Worm (Caenorhabditis elegans) whole organism, mixed stage, embryonic: ENCODE results near the gene ugt-9.

Source experiments
- M03D4.4 ChIP-seq: sonication (generic microtip); optimal IDR thresholded peaks from 2 replicates; lab custom pipeline; 2017; ENCODE audit warnings: mild to moderate bottlenecking, missing genetic modification characterization, missing compliant biosample characterization
- bed-3 ChIP-seq: fragments of 200-800 bp; sonication (Bioruptor generic); optimal IDR thresholded peaks from 3 replicates; lab custom pipeline; 2018; ENCODE audit warnings: mild to moderate bottlenecking, missing genetic modification characterization, moderate library complexity, missing compliant biosample characterization
- ceh-43 ChIP-seq: fragments of 200-800 bp; sonication (Bioruptor generic); optimal IDR thresholded peaks from 2 replicates; lab custom pipeline; 2018; ENCODE audit warnings: mild to moderate bottlenecking, missing genetic modification characterization, moderate library complexity, missing compliant biosample characterization
- ceh-83 ChIP-seq: fragments of 200-800 bp; sonication (Bioruptor generic); optimal IDR thresholded peaks from 2 replicates; lab custom pipeline; 2018; ENCODE audit warnings: mild to moderate bottlenecking, missing genetic modification characterization, missing compliant biosample characterization
- ces-1 ChIP-seq: fragments of 150-350 bp; optimal IDR thresholded peaks from 2 replicates; lab custom pipeline; 2014; ENCODE audit warnings: missing biosample characterization, missing genetic modification reagents, missing genetic modification characterization
- cnd-1 ChIP-seq: fragments of 200-800 bp; sonication (Bioruptor generic); optimal IDR thresholded peaks from 2 replicates; lab custom pipeline; 2018; ENCODE audit warnings: mild to moderate bottlenecking, missing genetic modification characterization, missing compliant biosample characterization
- drap-1 ChIP-seq: fragments of 200-800 bp; sonication (Bioruptor generic); optimal IDR thresholded peaks from 3 replicates; lab custom pipeline; 2018; ENCODE audit warnings: mild to moderate bottlenecking, missing genetic modification characterization, missing compliant biosample characterization
- elt-1 ChIP-seq: sonication (generic microtip); optimal IDR thresholded peaks from 2 replicates; lab custom pipeline; 2017; ENCODE audit warnings: missing genetic modification characterization, mild to moderate bottlenecking, missing compliant biosample characterization, antibody characterized with exemption, moderate library complexity, borderline replicate concordance; ENCODE audit not compliant: insufficient read depth
- flh-1 ChIP-seq: fragments of 200-800 bp; sonication (Bioruptor generic); optimal IDR thresholded peaks from 2 replicates; lab custom pipeline; 2018; ENCODE audit warnings: mild to moderate bottlenecking, missing genetic modification characterization, moderate library complexity, missing compliant biosample characterization
- ham-2 ChIP-seq: fragments of 200-800 bp; sonication (Bioruptor generic); optimal IDR thresholded peaks from 2 replicates; lab custom pipeline; 2018; ENCODE audit warnings: mild to moderate bottlenecking, missing genetic modification characterization, missing compliant biosample characterization
- hlh-1 ChIP-seq: fragments of 150-350 bp; optimal IDR thresholded peaks from 2 replicates; lab custom pipeline; 2014; ENCODE audit warnings: missing biosample characterization, missing genetic modification reagents, missing genetic modification characterization
- lin-13 ChIP-seq: fragments of 150-350 bp; optimal IDR thresholded peaks from 2 replicates; lab custom pipeline; 2014; ENCODE audit warnings: missing biosample characterization, missing genetic modification characterization
- lin-32 ChIP-seq: fragments of 200-800 bp; sonication (Bioruptor generic); optimal IDR thresholded peaks from 2 replicates; lab custom pipeline; 2018; ENCODE audit warnings: mild to moderate bottlenecking, missing genetic modification characterization, missing compliant biosample characterization
- mab-5 ChIP-seq: fragments of 150-350 bp; optimal IDR thresholded peaks from 2 replicates; lab custom pipeline; 2014; ENCODE audit warnings: missing biosample characterization, missing genetic modification characterization
- mep-1 ChIP-seq: fragments of 150-350 bp; optimal IDR thresholded peaks from 2 replicates; lab custom pipeline; 2017; ENCODE audit warnings: missing biosample characterization, missing genetic modification reagents, missing genetic modification characterization, inconsistent platforms
- mls-2 ChIP-seq: sonication (generic microtip); optimal IDR thresholded peaks from 2 replicates; lab custom pipeline; 2016; ENCODE audit warnings: mild to moderate bottlenecking, missing genetic modification characterization, moderate library complexity, missing compliant biosample characterization
- nhr-12 ChIP-seq: fragments of 150-350 bp; optimal IDR thresholded peaks from 2 replicates; lab custom pipeline; 2014; ENCODE audit warnings: missing biosample characterization, missing genetic modification characterization
- nhr-2 ChIP-seq: fragments of 150-350 bp; optimal IDR thresholded peaks from 2 replicates; lab custom pipeline; 2014; ENCODE audit warnings: missing biosample characterization, missing genetic modification characterization
- nhr-237 ChIP-seq: fragments of 150-350 bp; optimal IDR thresholded peaks from 2 replicates; lab custom pipeline; 2014; ENCODE audit warnings: missing biosample characterization, missing genetic modification characterization
- nhr-28 ChIP-seq: fragments of 150-350 bp; optimal IDR thresholded peaks from 2 replicates; lab custom pipeline; 2014; ENCODE audit warnings: missing biosample characterization, missing genetic modification characterization
- pha-4 ChIP-seq: fragments of 150-350 bp; optimal IDR thresholded peaks from 2 replicates; lab custom pipeline; 2018; ENCODE audit warnings: missing biosample characterization, missing genetic modification reagents, missing genetic modification characterization
- snpc-4 ChIP-seq: fragments of 150-350 bp; optimal IDR thresholded peaks from 2 replicates; lab custom pipeline; 2014; ENCODE audit warnings: missing biosample characterization, missing genetic modification characterization
- sptf-1 ChIP-seq: sonication (generic microtip); optimal IDR thresholded peaks from 2 replicates; lab custom pipeline; 2017; ENCODE audit warnings: mild to moderate bottlenecking, missing genetic modification characterization, moderate library complexity, missing compliant biosample characterization
- unc-120 ChIP-seq: sonication (generic microtip); optimal IDR thresholded peaks from 2 replicates; lab custom pipeline; 2017; ENCODE audit warnings: missing genetic modification characterization, missing compliant biosample characterization; ENCODE audit not compliant: poor library complexity, severe bottlenecking
- unc-39 ChIP-seq: fragments of 150-350 bp; optimal IDR thresholded peaks from 2 replicates; lab custom pipeline; 2014; ENCODE audit warnings: missing biosample characterization, missing genetic modification characterization
- unc-62 ChIP-seq: fragments of 150-350 bp; optimal IDR thresholded peaks from 2 replicates; lab custom pipeline; 2014; ENCODE audit warnings: missing biosample characterization, missing genetic modification reagents, missing genetic modification characterization
- zip-8 ChIP-seq: fragments of 150-350 bp; optimal IDR thresholded peaks from 2 replicates; lab custom pipeline; 2014; ENCODE audit warnings: missing biosample characterization, missing genetic modification characterization
- ztf-11 ChIP-seq: fragments of 150-350 bp; optimal IDR thresholded peaks from 2 replicates; lab custom pipeline; 2014; ENCODE audit warnings: missing biosample characterization, missing genetic modification characterization

Gene ugt-9

DNA sequence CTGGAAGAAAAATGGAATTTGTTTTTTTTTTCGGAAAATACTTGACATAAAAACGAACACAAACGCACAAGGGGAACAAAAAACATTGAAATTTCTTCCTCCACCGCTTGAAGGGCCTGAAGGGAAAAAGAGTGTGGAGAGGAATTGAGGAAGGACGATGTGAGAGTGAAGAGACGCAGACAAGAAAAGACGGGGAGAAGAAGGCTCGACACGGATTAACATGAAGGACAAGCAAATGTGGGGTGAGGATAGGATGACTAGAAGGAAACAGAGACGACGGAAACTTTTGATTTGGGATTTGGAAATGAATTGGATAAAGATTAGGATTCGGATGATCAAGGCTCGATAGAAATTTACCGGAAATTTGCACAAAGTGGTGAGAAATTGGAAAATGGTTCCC lies 35.3 kb upstream of the ugt-9 start:
- TF ChIP-seq cnd-1 (no peak), flh-1 (GFP tag; lab: Kevin White, UChicago) (no peak), mep-1 (tag; lab: Kevin White, UChicago) (peak; percentile 13), unc-62 (GFP tag; lab: Kevin White, UChicago) (peak; percentile 37), sptf-1 (tag; lab: Kevin White, UChicago) (peak; percentile 12), drap-1 (GFP tag; lab: Kevin White, UChicago) (no peak), unc-120 (tag; lab: Kevin White, UChicago) (peak; percentile 20), pha-4 (tag; lab: Kevin White, UChicago) (no peak), ces-1 (GFP tag; lab: Kevin White, UChicago) (peak; percentile 39)
- TF ChIP-seq, all 35 proteins: peak for 5

DNA sequence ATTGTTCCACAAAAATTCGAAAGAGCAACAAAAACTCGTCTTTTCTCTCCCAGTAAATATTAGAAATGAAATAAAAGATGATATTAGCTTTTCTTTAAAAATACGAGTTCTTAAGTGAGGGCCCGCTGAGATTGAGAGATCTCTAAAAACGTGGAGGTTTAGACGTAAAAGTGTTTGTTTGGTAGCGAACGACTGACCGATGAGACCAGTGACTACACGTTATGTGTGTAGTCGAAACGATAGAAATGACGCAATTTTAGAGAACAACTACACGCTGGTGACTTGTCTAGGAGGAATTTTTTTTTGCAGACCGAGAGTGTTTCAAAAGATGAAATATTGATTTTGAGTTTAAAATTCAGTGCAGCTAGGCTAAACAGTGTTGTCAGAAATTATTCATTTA lies 33.1 kb upstream of the ugt-9 start, which contains the start of gene C37H5.13:
Gene C37H5.13, minus strand, starts transcription at position 229 of the 400 bp plus-strand sequence.
- TF ChIP-seq pha-4 (tag; lab: Kevin White, UChicago) = no peak
- TF ChIP-seq zip-8 (tag; lab: Kevin White, UChicago) = peak; percentile 43
- TF ChIP-seq, all 35 proteins: peak for 1

DNA sequence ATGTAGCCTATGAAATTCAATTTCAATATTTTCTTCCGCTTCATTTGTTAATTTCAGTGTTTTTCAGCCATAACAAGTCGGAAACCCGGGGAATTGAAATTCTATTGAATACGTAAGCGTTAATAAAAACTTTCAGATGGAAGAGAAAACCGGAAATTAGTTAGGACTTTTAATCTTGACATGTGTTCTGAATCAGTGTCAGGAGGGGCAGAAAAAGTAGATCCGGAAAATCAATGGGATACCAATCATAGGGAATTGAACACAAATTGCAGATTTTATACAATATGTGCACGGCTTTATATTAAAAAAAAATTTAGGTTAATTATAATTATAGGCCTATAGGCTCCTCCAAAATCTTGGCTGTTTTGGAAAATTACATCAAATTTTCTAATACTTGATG lies 31.5 kb upstream of the ugt-9 start:
- no peak for TF ChIP-seq nhr-237 (tag; lab: Kevin White, UChicago)
- TF ChIP-seq, all 35 proteins: peak for 0

DNA sequence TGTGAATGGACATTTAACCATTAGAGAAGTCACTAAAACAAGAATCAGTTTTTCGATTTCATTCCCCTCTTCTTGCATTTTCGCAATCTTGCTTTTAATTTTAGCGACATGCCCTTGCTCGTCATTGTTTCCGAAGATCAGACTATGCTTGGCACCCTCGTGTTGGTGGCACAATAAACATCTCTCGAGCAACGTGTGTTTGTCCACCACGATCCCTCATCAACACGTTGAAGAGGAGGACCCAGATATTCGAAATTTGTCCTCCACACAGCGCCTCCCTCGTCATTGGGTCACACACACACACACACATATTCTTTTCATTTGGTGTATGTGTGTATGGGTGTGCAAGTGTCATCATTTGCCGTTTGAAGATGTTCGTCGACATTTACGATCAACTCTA lies 30.5 kb upstream of the ugt-9 start, which contains the start of gene srd-32:
Gene srd-32, plus strand, starts transcription at position 301 of the 400 bp plus-strand sequence.
- no peak for TF ChIP-seq elt-1 (tag; lab: Kevin White, UChicago)
- TF ChIP-seq M03D4.4 (tag; lab: Kevin White, UChicago) = no peak
- TF ChIP-seq mls-2 (tag; lab: Kevin White, UChicago) = no peak
- no peak for TF ChIP-seq pha-4 (tag; lab: Kevin White, UChicago)
- no peak for TF ChIP-seq ceh-83 (GFP tag; lab: Kevin White, UChicago)
- no peak for TF ChIP-seq flh-1 (GFP tag; lab: Kevin White, UChicago)
- no peak for TF ChIP-seq snpc-4 (tag; lab: Kevin White, UChicago)
- no peak for TF ChIP-seq ham-2 (GFP tag; lab: Kevin White, UChicago)
- TF ChIP-seq cnd-1 = no peak
- TF ChIP-seq nhr-12 = no peak
- TF ChIP-seq lin-32 (GFP tag; lab: Kevin White, UChicago) = no peak
- TF ChIP-seq unc-62 (GFP tag; lab: Kevin White, UChicago) = no peak
- TF ChIP-seq mep-1 (tag; lab: Kevin White, UChicago) = no peak
- no peak for TF ChIP-seq mab-5 (tag; lab: Kevin White, UChicago)
- TF ChIP-seq unc-39 (tag; lab: Kevin White, UChicago) = no peak
- TF ChIP-seq, all 35 proteins: peak for 0

DNA sequence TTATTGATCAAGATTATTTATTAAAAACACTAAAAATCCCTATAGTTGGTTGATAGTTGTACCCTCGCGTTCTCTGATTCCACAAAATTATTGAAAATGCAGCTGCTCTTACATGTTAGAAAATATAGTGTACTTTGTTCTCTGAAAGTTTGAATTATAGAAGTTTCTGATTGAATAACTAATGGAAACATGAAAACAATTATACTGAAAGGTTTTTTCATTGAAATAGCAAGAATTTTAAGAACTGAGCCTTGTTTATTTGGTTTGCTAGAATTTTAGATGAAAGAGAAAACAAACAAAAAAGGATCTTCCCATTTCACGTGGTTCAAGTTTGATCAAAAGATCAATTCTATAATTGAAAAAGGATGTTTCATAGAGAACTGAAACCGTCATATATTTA lies 28.3 kb upstream of the ugt-9 start:
- TF ChIP-seq nhr-12 = no peak
- TF ChIP-seq M03D4.4 (tag; lab: Kevin White, UChicago) = no peak
- TF ChIP-seq drap-1 (GFP tag; lab: Kevin White, UChicago) = no peak
- TF ChIP-seq lin-13 = no peak
- TF ChIP-seq ceh-43 (GFP tag; lab: Kevin White, UChicago) = no peak
- TF ChIP-seq, all 35 proteins: peak for 0

DNA sequence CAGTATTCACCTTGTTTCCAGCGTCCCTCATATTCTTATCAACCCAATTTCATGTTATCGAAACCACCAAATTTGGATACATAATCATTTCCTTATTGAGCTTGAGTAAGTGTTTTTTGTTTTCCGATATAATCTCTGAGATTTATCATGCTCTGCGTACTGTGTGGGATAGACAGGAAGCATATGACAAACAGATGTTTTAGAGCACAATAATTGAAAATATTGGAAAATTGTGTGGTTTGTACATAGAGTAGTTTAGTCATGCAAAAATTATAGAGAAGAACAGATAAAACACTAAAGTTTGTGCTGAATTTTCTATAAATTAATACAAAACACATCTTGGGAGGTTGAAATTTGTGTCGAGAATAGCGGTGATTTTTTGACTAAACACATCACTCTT lies 27.1 kb upstream of the ugt-9 start:
- TF ChIP-seq ceh-43 (GFP tag; lab: Kevin White, UChicago) (no peak), drap-1 (GFP tag; lab: Kevin White, UChicago) (no peak), hlh-1 (tag; lab: Kevin White, UChicago) (no peak), unc-39 (tag; lab: Kevin White, UChicago) (no peak), unc-120 (tag; lab: Kevin White, UChicago) (no peak), nhr-2 (tag; lab: Kevin White, UChicago) (no peak)

DNA sequence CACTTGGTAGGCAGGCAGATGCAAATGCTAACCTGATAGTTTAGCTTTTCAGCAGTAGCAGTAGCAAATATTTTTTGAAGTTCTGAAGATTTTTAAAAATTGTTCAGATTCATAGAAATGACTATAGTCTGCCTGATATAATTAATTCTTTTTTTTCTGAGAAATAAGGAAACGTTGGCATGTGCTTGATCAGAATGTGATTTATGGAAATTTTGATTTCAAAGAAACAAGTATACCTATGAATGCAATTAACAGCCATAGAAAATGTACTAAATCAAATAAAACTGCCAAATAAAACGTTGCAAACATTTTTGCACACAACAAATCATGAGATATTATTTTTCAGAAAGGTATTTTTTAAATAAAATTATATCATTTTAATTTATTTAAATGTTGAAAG lies 25.2 kb upstream of the ugt-9 start:
- TF ChIP-seq sptf-1 (tag; lab: Kevin White, UChicago) (no peak), mep-1 (tag; lab: Kevin White, UChicago) (no peak), drap-1 (GFP tag; lab: Kevin White, UChicago) (no peak), bed-3 (GFP tag; lab: Kevin White, UChicago) (no peak), nhr-28 (tag; lab: Kevin White, UChicago) (no peak), elt-1 (tag; lab: Kevin White, UChicago) (no peak), pha-4 (tag; lab: Kevin White, UChicago) (no peak), nhr-237 (tag; lab: Kevin White, UChicago) (no peak), ceh-43 (GFP tag; lab: Kevin White, UChicago) (no peak), unc-39 (tag; lab: Kevin White, UChicago) (no peak), snpc-4 (tag; lab: Kevin White, UChicago) (no peak), ham-2 (GFP tag; lab: Kevin White, UChicago) (no peak), M03D4.4 (tag; lab: Kevin White, UChicago) (no peak), ztf-11 (tag; lab: Kevin White, UChicago) (no peak)
